Worm (Caenorhabditis elegans) whole organism, L4 larva: ENCODE results near the gene erfa-3.
A peak's percentile ranks its signal among the peaks of the same experiment; 100 is the strongest.

Source experiments
- F44E2.7 ChIP-seq: fragments of 200-800 bp; sonication (Bioruptor generic); IDR thresholded peaks from 2 replicates; pipeline ENCODE4 v2.1.2; 2022; ENCODE audit warnings: missing genetic modification characterization, missing compliant biosample characterization
- R02D3.7 ChIP-seq: fragments of 150-350 bp; sonication (generic microtip); optimal IDR thresholded peaks from 3 replicates; lab custom pipeline; 2014; ENCODE audit warnings: missing biosample characterization, missing genetic modification characterization
- T20F7.1 ChIP-seq: fragments of 200-800 bp; sonication (Bioruptor generic); optimal IDR thresholded peaks from 2 replicates; lab custom pipeline; 2018; ENCODE audit warnings: mild to moderate bottlenecking, missing genetic modification characterization, missing compliant biosample characterization
- Y5F2A.4 ChIP-seq: fragments of 200-800 bp; sonication (Bioruptor generic); optimal IDR thresholded peaks from 2 replicates; lab custom pipeline; 2018; ENCODE audit warnings: mild to moderate bottlenecking, missing genetic modification characterization, missing compliant biosample characterization
- aha-1 ChIP-seq: fragments of 150-350 bp; peaks from one replicate; lab custom pipeline; 2014; ENCODE audit warnings: missing biosample characterization, missing genetic modification characterization
- daf-16 ChIP-seq, 3 experiments: sonication (generic microtip); optimal IDR thresholded peaks; 2 replicates each; lab custom pipeline; 2016 to 2017; ENCODE audit warnings: missing genetic modification characterization in 3 of 3, missing genetic modification reagents in 3 of 3, mild to moderate bottlenecking in 2 of 3, missing compliant biosample characterization in 2 of 3, missing biosample characterization in 1 of 3, moderate library complexity in 1 of 3
- daf-19 ChIP-seq: fragments of 200-800 bp; sonication (Bioruptor generic); conservative IDR thresholded peaks from 2 replicates; pipeline ENCODE4 v1.3.6; 2022; ENCODE audit warnings: missing genetic modification characterization, missing compliant biosample characterization
- dmd-6 ChIP-seq: fragments of 200-800 bp; sonication (Bioruptor generic); IDR thresholded peaks from 2 replicates; pipeline ENCODE4 v1.3.6; 2022; ENCODE audit warnings: missing genetic modification reagents, missing genetic modification characterization, missing compliant biosample characterization
- dpl-1 ChIP-seq: fragments of 150-350 bp; optimal IDR thresholded peaks from 2 replicates; lab custom pipeline; 2014; ENCODE audit warnings: missing biosample characterization, missing genetic modification reagents, missing genetic modification characterization
- dve-1 ChIP-seq: sonication (generic microtip); optimal IDR thresholded peaks from 2 replicates; lab custom pipeline; 2017; ENCODE audit warnings: antibody characterized with exemption, mild to moderate bottlenecking, missing genetic modification characterization, missing compliant biosample characterization; ENCODE audit not compliant: insufficient read depth
- hif-1 ChIP-seq, 2 experiments: sonication (generic microtip); optimal IDR thresholded peaks; 2 replicates each; lab custom pipeline; 2016 to 2017; ENCODE audit warnings: missing compliant biosample characterization in 2 of 2, missing genetic modification characterization in 2 of 2, missing genetic modification reagents in 2 of 2, missing genotype in 2 of 2, mild to moderate bottlenecking in 1 of 2
- hlh-30 ChIP-seq: sonication (generic microtip); optimal IDR thresholded peaks from 2 replicates; lab custom pipeline; 2017; ENCODE audit warnings: antibody characterized with exemption, mild to moderate bottlenecking, missing genetic modification characterization, missing compliant biosample characterization; ENCODE audit not compliant: insufficient read depth
- lin-13 ChIP-seq: fragments of 150-350 bp; optimal IDR thresholded peaks from 2 replicates; lab custom pipeline; 2014; ENCODE audit warnings: missing biosample characterization, missing genetic modification reagents, missing genetic modification characterization
- lin-15B ChIP-seq: fragments of 150-350 bp; sonication (generic microtip); optimal IDR thresholded peaks from 3 replicates; lab custom pipeline; 2014; ENCODE audit warnings: missing biosample characterization, missing genetic modification characterization
- lin-38 ChIP-seq: fragments of 200-800 bp; sonication (Bioruptor generic); IDR thresholded peaks from 2 replicates; pipeline ENCODE4 v1.3.6; 2022; ENCODE audit warnings: missing genetic modification reagents, missing genetic modification characterization, missing compliant biosample characterization
- lin-39 ChIP-seq: fragments of 150-350 bp; optimal IDR thresholded peaks from 2 replicates; lab custom pipeline; 2014; ENCODE audit warnings: missing biosample characterization, missing genetic modification reagents, missing genetic modification characterization
- lir-3 ChIP-seq: sonication (generic microtip); optimal IDR thresholded peaks from 2 replicates; lab custom pipeline; 2016; ENCODE audit warnings: mild to moderate bottlenecking, missing genetic modification characterization, missing compliant biosample characterization
- lsy-2 ChIP-seq, 2 experiments: fragments of 150-350 bp in 1 of 2; sonication (generic microtip) in 1 of 2; optimal IDR thresholded peaks; 2 replicates each; lab custom pipeline; 2014 to 2017; ENCODE audit warnings: missing biosample characterization in 2 of 2, missing genetic modification characterization in 2 of 2
- madf-5 ChIP-seq, 2 experiments: fragments of 200-800 bp; sonication (Bioruptor generic); IDR thresholded peaks; 2 replicates each; pipeline ENCODE4 v1.3.6; 2022; ENCODE audit warnings: missing compliant biosample characterization in 2 of 2, missing genetic modification characterization in 2 of 2
- mdl-1 ChIP-seq, 2 experiments: fragments of 150-350 bp in 1 of 2; sonication (generic microtip) in 1 of 2; optimal IDR thresholded peaks; 2 replicates each; lab custom pipeline; 2014 to 2017; ENCODE audit warnings: missing biosample characterization in 2 of 2, missing genetic modification characterization in 2 of 2
- mxl-2 ChIP-seq: fragments of 200-800 bp; sonication (Bioruptor generic); conservative IDR thresholded peaks from 2 replicates; pipeline ENCODE4 v1.3.6; 2022; ENCODE audit warnings: missing genetic modification reagents, missing genetic modification characterization, missing compliant biosample characterization
- mxl-3 ChIP-seq: fragments of 200-800 bp; sonication (Bioruptor generic); optimal IDR thresholded peaks from 2 replicates; lab custom pipeline; 2018; ENCODE audit warnings: mild to moderate bottlenecking, missing genetic modification characterization, missing compliant biosample characterization
- nhr-237 ChIP-seq: sonication (generic microtip); optimal IDR thresholded peaks from 2 replicates; lab custom pipeline; 2017; ENCODE audit warnings: missing biosample characterization, missing genetic modification characterization
- nhr-25 ChIP-seq: sonication (generic microtip); optimal IDR thresholded peaks from 2 replicates; lab custom pipeline; 2017; ENCODE audit warnings: missing genetic modification characterization, mild to moderate bottlenecking, missing compliant biosample characterization, antibody characterized with exemption, moderate library complexity, borderline replicate concordance; ENCODE audit not compliant: insufficient read depth
- nhr-28 ChIP-seq: fragments of 150-350 bp; optimal IDR thresholded peaks from 2 replicates; lab custom pipeline; 2014; ENCODE audit warnings: missing biosample characterization, missing genetic modification characterization
- nhr-42 ChIP-seq: fragments of 200-800 bp; sonication (Bioruptor generic); IDR thresholded peaks from 2 replicates; pipeline ENCODE4 v1.3.6; 2022; ENCODE audit warnings: missing genetic modification characterization, missing compliant biosample characterization
- nhr-48 ChIP-seq: sonication (generic microtip); optimal IDR thresholded peaks from 2 replicates; lab custom pipeline; 2016; ENCODE audit warnings: mild to moderate bottlenecking, missing genetic modification characterization, missing compliant biosample characterization
- rbr-2 ChIP-seq: sonication (generic microtip); optimal IDR thresholded peaks from 2 replicates; lab custom pipeline; 2016; ENCODE audit warnings: missing genotype, missing genetic modification characterization, missing compliant biosample characterization
- sdz-12 ChIP-seq: fragments of 200-800 bp; sonication (Bioruptor generic); optimal IDR thresholded peaks from 2 replicates; lab custom pipeline; 2018; ENCODE audit warnings: mild to moderate bottlenecking, missing genetic modification characterization, missing compliant biosample characterization
- snpc-4 ChIP-seq: fragments of 150-350 bp; optimal IDR thresholded peaks from 2 replicates; lab custom pipeline; 2014; ENCODE audit warnings: missing biosample characterization, missing genetic modification characterization
- unc-39 ChIP-seq: sonication (generic microtip); optimal IDR thresholded peaks from 2 replicates; lab custom pipeline; 2017; ENCODE audit warnings: missing biosample characterization, missing genetic modification characterization
- unc-62 ChIP-seq, 3 experiments: fragments of 150-350 bp in 1 of 3; sonication (generic microtip); optimal IDR thresholded peaks in 2 of 3; peaks in 1 of 3; 1 replicate in 1 of 3; 2 replicates in 2 of 3; lab custom pipeline; 2014 to 2017; ENCODE audit warnings: missing biosample characterization in 3 of 3, missing genetic modification characterization in 3 of 3, missing genetic modification reagents in 3 of 3, missing genotype in 1 of 3
- vab-7 ChIP-seq: fragments of 200-800 bp; sonication (Bioruptor generic); IDR thresholded peaks from 2 replicates; pipeline ENCODE4 v1.3.6; 2022; ENCODE audit warnings: missing genetic modification reagents, missing genetic modification characterization, missing compliant biosample characterization
- zip-11 ChIP-seq: fragments of 200-800 bp; sonication (Bioruptor generic); IDR thresholded peaks from 2 replicates; pipeline ENCODE4 v1.3.6; 2022; ENCODE audit warnings: missing genetic modification characterization, missing compliant biosample characterization

The erfa-3 gene

ce11 chrV:11069277-11069676 is 43.6 kb downstream of the erfa-3 start, which contains the start of gene T04C12.8 (continued):
- no peak for TF ChIP-seq rbr-2 (tag; lab: Kevin White, UChicago)

- no peak for TF ChIP-seq sdz-12 (GFP tag; lab: Kevin White, UChicago)
- no peak for TF ChIP-seq zip-11 (GFP tag; lab: Robert Waterston, UW)
- TF ChIP-seq vab-7 (GFP tag; lab: Robert Waterston, UW): no peak
- TF ChIP-seq snpc-4 (tag; lab: Kevin White, UChicago): no peak
- TF ChIP-seq mxl-3: no peak
- no peak for TF ChIP-seq dpl-1
- TF ChIP-seq unc-39 (tag; lab: Kevin White, UChicago): no peak
- TF ChIP-seq lin-38 (GFP tag; lab: Robert Waterston, UW): no peak
- no peak for TF ChIP-seq lir-3 (tag; lab: Kevin White, UChicago)
- TF ChIP-seq R02D3.7 (tag; lab: Kevin White, UChicago): no peak
- no peak for TF ChIP-seq nhr-237
- no peak for TF ChIP-seq daf-19 (GFP tag; lab: Robert Waterston, UW)
- no peak for TF ChIP-seq F44E2.7 (GFP tag; lab: Robert Waterston, UW)
- TF ChIP-seq dve-1 (tag; lab: Kevin White, UChicago): no peak
- no peak for TF ChIP-seq hif-1 (tag; optimal IDR thresholded peaks at IDR 0.05; lab: Kevin White, UChicago)
- no peak for TF ChIP-seq nhr-48
Observed at ce11 chrV:11065513-11065912, 47.4 kb downstream of the erfa-3 start, which contains the start of gene nlp-80. Gene nlp-80, minus strand, starts transcription at chrV:11065613.

ce11 chrV:11063115-11063514 is 49.8 kb downstream of the erfa-3 start, which contains the start of gene T04C12.9:
Gene T04C12.9, minus strand, starts transcription at chrV:11063215.
- no peak for TF ChIP-seq lin-15B (tag; lab: Kevin White, UChicago)
- TF ChIP-seq mxl-2: no peak
- peak; percentile 23 for TF ChIP-seq aha-1
- TF ChIP-seq unc-62 (GFP tag; optimal IDR thresholded peaks at IDR 0.05 in 1 of 2; lab: Kevin White, UChicago): peak in 1 of 2 experiments; percentile 4
- no peak for TF ChIP-seq unc-62 (tag; optimal IDR thresholded peaks at IDR 0.05; lab: Kevin White, UChicago)
- TF ChIP-seq daf-19 (GFP tag; lab: Robert Waterston, UW): no peak

ce11 chrV:11061887-11062286 is 51.0 kb downstream of the erfa-3 start:
- TF ChIP-seq mdl-1 (tag; optimal IDR thresholded peaks at IDR 0.05; lab: Kevin White, UChicago) (peak in 1 of 2 experiments; percentile 14), nhr-42 (GFP tag; lab: Robert Waterston, UW) (no peak), daf-16 (GFP tag; optimal IDR thresholded peaks at IDR 0.05; lab: Kevin White, UChicago) (peak in 1 of 2 experiments; percentile 65), daf-16 (tag; optimal IDR thresholded peaks at IDR 0.05; lab: Kevin White, UChicago) (no peak), hlh-30 (tag; lab: Kevin White, UChicago) (peak; percentile 62), lin-13 (GFP tag; lab: Kevin White, UChicago) (no peak), unc-62 (GFP tag; optimal IDR thresholded peaks at IDR 0.05 in 1 of 2; lab: Kevin White, UChicago) (peak in 1 of 2 experiments; percentile 81), unc-62 (tag; optimal IDR thresholded peaks at IDR 0.05; lab: Kevin White, UChicago) (no peak), dmd-6 (GFP tag; lab: Robert Waterston, UW) (no peak)

- TF ChIP-seq mdl-1 (tag; optimal IDR thresholded peaks at IDR 0.05; lab: Kevin White, UChicago) (peak in 1 of 2 experiments; percentile 16), hlh-30 (tag; lab: Kevin White, UChicago) (peak; percentile 61), lsy-2 (tag; optimal IDR thresholded peaks at IDR 0.05; lab: Kevin White, UChicago) (peak in 1 of 2 experiments; percentile 24), nhr-28 (tag; lab: Kevin White, UChicago) (peak; percentile 23), madf-5 (GFP tag; IDR thresholded peaks at IDR 0.05; lab: Robert Waterston, UW) (no peak), nhr-25 (tag; lab: Kevin White, UChicago) (peak; percentile 18), Y5F2A.4 (GFP tag; lab: Kevin White, UChicago) (no peak), lin-39 (tag; lab: Kevin White, UChicago) (no peak), T20F7.1 (GFP tag; lab: Kevin White, UChicago) (peak; percentile 34)
- TF ChIP-seq, all 104 proteins: peak for 6
Observed at ce11 chrV:11060239-11060984, 52.5 kb downstream of the erfa-3 start, which contains the start of gene T04C12.11. Gene T04C12.11, minus strand, starts transcription at chrV:11060289.
